Worm (Caenorhabditis elegans): Measurements from ENCODE around the gene Y71G10AR.4.
"Not testable (repeated sequence)": the region's sequence is repeated elsewhere in the genome, so short reads cannot be mapped to it uniquely, and the experiment has no call there.

Y71G10AR.4 gene

ce11 chrIV:2228678-2229077 is 29.8 kb downstream of the Y71G10AR.4 start (continued):
- TF ChIP-seq Y75B8A.6 (GFP tag; IDR thresholded peaks at IDR 0.05) (no peak), zfp-3 (GFP tag; conservative IDR thresholded peaks at IDR 0.05) (no peak)

- TF ChIP-seq unc-62 (GFP tag; optimal IDR thresholded peaks at IDR 0.05 in 1 of 2) = peak in 1 of 2 experiments; percentile 52
- TF ChIP-seq unc-62 (tag; optimal IDR thresholded peaks at IDR 0.05) = not testable (repeated sequence)
Measured at ce11 chrIV:2233222-2233621, 34.4 kb downstream of the Y71G10AR.4 start.

ce11 chrIV:2235983-2236382 is 37.1 kb downstream of the Y71G10AR.4 start:
- TF ChIP-seq zfp-3 (GFP tag; conservative IDR thresholded peaks at IDR 0.05) (no peak), T20F7.1 (GFP tag; optimal IDR thresholded peaks at IDR 0.05) (no peak), ceh-82 (tag; optimal IDR thresholded peaks at IDR 0.05) (no peak), hlh-11 (tag; optimal IDR thresholded peaks at IDR 0.05) (no peak), ceh-28 (tag; optimal IDR thresholded peaks at IDR 0.05) (peak; percentile 94), F44E2.7 (GFP tag; IDR thresholded peaks at IDR 0.05) (0 out of 2 replicates have a peak, but pooled peaks have one; percentile 5), dmd-8 (GFP tag; IDR thresholded peaks at IDR 0.05) (no peak)

- TF ChIP-seq lin-38 (GFP tag; IDR thresholded peaks at IDR 0.05) (peak; percentile 24; the same call in 1 of the 2 replicates), egl-43 (GFP tag; IDR thresholded peaks at IDR 0.05) (peak; percentile 66; the same call in 1 of the 2 replicates), php-3 (GFP tag; IDR thresholded peaks at IDR 0.05) (0 out of 2 replicates have a peak, but pooled peaks have one; percentile 15), nhr-77 (tag; optimal IDR thresholded peaks at IDR 0.05) (no peak), unc-62 (GFP tag; optimal IDR thresholded peaks at IDR 0.05 in 1 of 2) (peak in 1 of 2 experiments; percentile 92), unc-62 (tag; optimal IDR thresholded peaks at IDR 0.05) (no peak), Y48G9A.11 (GFP tag; IDR thresholded peaks at IDR 0.05) (no peak), ceh-28 (tag; optimal IDR thresholded peaks at IDR 0.05) (peak; percentile 96), pqm-1 (tag; optimal IDR thresholded peaks at IDR 0.05) (no peak), vab-7 (GFP tag; IDR thresholded peaks at IDR 0.05) (0 out of 2 replicates have a peak, but pooled peaks have one; percentile 6), aly-2 (tag; optimal IDR thresholded peaks at IDR 0.05) (no peak), set-16 (GFP tag; IDR thresholded peaks at IDR 0.05) (peak; percentile 94), D1046.2 (GFP tag; IDR thresholded peaks at IDR 0.05) (0 out of 2 replicates have a peak, but pooled peaks have one; percentile 48)
Measured at ce11 chrIV:2236654-2237613, 38.1 kb downstream of the Y71G10AR.4 start.

- TF ChIP-seq sdz-12 (GFP tag; optimal IDR thresholded peaks at IDR 0.05) = no peak
Measured at ce11 chrIV:2242349-2243088, 43.7 kb downstream of the Y71G10AR.4 start, which contains the start of the genes M70.3 and M70.2. M70.3 (minus strand) TSS chrIV:2242449. M70.2 (plus strand) TSS chrIV:2243038.

- not testable (repeated sequence) for TF ChIP-seq jun-1, skn-1, nhr-28 (tag; optimal IDR thresholded peaks at IDR 0.05)
Measured at ce11 chrIV:2245565-2245964, 46.7 kb downstream of the Y71G10AR.4 start, which contains the start of gene M70.1. M70.1 (plus strand) TSS chrIV:2245865.

- TF ChIP-seq zip-2 (tag; optimal IDR thresholded peaks at IDR 0.05) (no peak), nhr-102 (tag; optimal IDR thresholded peaks at IDR 0.05) (no peak), tag-97 (GFP tag; IDR thresholded peaks at IDR 0.05) (no peak), dmd-8 (GFP tag; IDR thresholded peaks at IDR 0.05) (no peak), dmd-9 (GFP tag; IDR thresholded peaks at IDR 0.05) (no peak), Y48G9A.11 (GFP tag; IDR thresholded peaks at IDR 0.05) (no peak), egl-27 (tag; optimal IDR thresholded peaks at IDR 0.05) (no peak), F26F4.8 (GFP tag; conservative IDR thresholded peaks at IDR 0.05) (0 out of 2 replicates have a peak, but pooled peaks have one; percentile 55), duxl-1 (tag; optimal IDR thresholded peaks at IDR 0.05; ENCODE audit: poor library complexity) (no peak), daf-16 (GFP tag; optimal IDR thresholded peaks at IDR 0.05) (no peak), daf-16 (tag; optimal IDR thresholded peaks at IDR 0.05) (no peak), dpl-1 (GFP tag; optimal IDR thresholded peaks at IDR 0.05) (no peak), lin-38 (GFP tag; IDR thresholded peaks at IDR 0.05) (peak; percentile 46), ceh-32 (tag; optimal IDR thresholded peaks at IDR 0.05; ENCODE audit: poor library complexity) (no peak), nhr-42 (GFP tag; IDR thresholded peaks at IDR 0.05) (no peak), fkh-10 (GFP tag; optimal IDR thresholded peaks at IDR 0.05) (no peak)
Measured at ce11 chrIV:2246150-2246549, 47.3 kb downstream of the Y71G10AR.4 start.
